Fruit fly (Drosophila melanogaster) whole organism, embryonic: ENCODE measurements around the gene CCHa2.

Experiments
- BEAF-32 ChIP-seq: fragments of 200-800 bp; sonication (Bioruptor generic); optimal IDR thresholded peaks from 3 replicates; lab custom pipeline; 2017; ENCODE audit warnings: missing biosample characterization, missing genetic modification characterization, mild to moderate bottlenecking, moderate library complexity, missing genetic modification reagents
- Bdp1 ChIP-seq: fragments of 200-800 bp; sonication (Bioruptor generic); optimal IDR thresholded peaks from 3 replicates; lab custom pipeline; 2016; ENCODE audit warnings: missing biosample characterization, missing genetic modification characterization
- CG1024 ChIP-seq: fragments of 200-800 bp; sonication (Bioruptor generic); IDR thresholded peaks from 2 replicates; pipeline ENCODE4 v1.3.6; 2022; ENCODE audit warnings: missing biosample characterization, missing genetic modification characterization
- CG10565 ChIP-seq: fragments of 200-800 bp; sonication (Bioruptor generic); optimal IDR thresholded peaks from 3 replicates; lab custom pipeline; 2016; ENCODE audit warnings: missing biosample characterization, mild to moderate bottlenecking, missing genetic modification characterization
- CG12155 ChIP-seq: fragments of 200-800 bp; sonication (Bioruptor generic); optimal IDR thresholded peaks from 3 replicates; lab custom pipeline; 2016; ENCODE audit warnings: missing biosample characterization, missing genetic modification characterization
- CG31388 ChIP-seq: fragments of 200-800 bp; sonication (Bioruptor generic); optimal IDR thresholded peaks from 2 replicates; lab custom pipeline; 2016; ENCODE audit warnings: missing biosample characterization, missing genetic modification characterization
- CG34376 ChIP-seq: fragments of 200-800 bp; sonication (Bioruptor generic); optimal IDR thresholded peaks from 2 replicates; lab custom pipeline; 2018; ENCODE audit warnings: missing biosample characterization, mild to moderate bottlenecking, missing genetic modification characterization
- CG4282 ChIP-seq: fragments of 200-800 bp; sonication (Bioruptor generic); optimal IDR thresholded peaks from 2 replicates; lab custom pipeline; 2016; ENCODE audit warnings: missing biosample characterization, missing genetic modification characterization
- CG8290 ChIP-seq, 3 experiments: fragments of 200-800 bp; sonication (Bioruptor generic); optimal IDR thresholded peaks; 2 replicates each; lab custom pipeline; 2016 to 2019; ENCODE audit warnings: missing biosample characterization in 3 of 3, missing genetic modification characterization in 3 of 3, mild to moderate bottlenecking in 2 of 3, moderate library complexity in 1 of 3
- CkIIα-i1 ChIP-seq: fragments of 200-800 bp; sonication (Bioruptor generic); IDR thresholded peaks from 2 replicates; pipeline ENCODE4 v1.3.6; 2022; ENCODE audit warnings: missing biosample characterization, missing genetic modification characterization
- CoRest ChIP-seq: fragments of 200-800 bp; sonication (Bioruptor generic); optimal IDR thresholded peaks from 3 replicates; lab custom pipeline; 2018; ENCODE audit warnings: missing biosample characterization, mild to moderate bottlenecking, missing genetic modification characterization, moderate library complexity
- Dad ChIP-seq: fragments of 200-800 bp; sonication (Bioruptor generic); optimal IDR thresholded peaks from 3 replicates; lab custom pipeline; 2016; ENCODE audit warnings: missing biosample characterization, missing genetic modification characterization
- Dfd ChIP-seq, 2 experiments: fragments of >200 bp; optimal IDR thresholded peaks; 2 replicates each; lab custom pipeline; 2017; ENCODE audit warnings: missing biosample characterization in 2 of 2, missing genetic modification characterization in 2 of 2
- Doc2 ChIP-seq: fragments of 200-800 bp; sonication (Bioruptor generic); IDR thresholded peaks from 2 replicates; pipeline ENCODE4 v1.3.6; 2022; ENCODE audit warnings: missing biosample characterization, missing genetic modification characterization
- E2f2 ChIP-seq: fragments of 200-800 bp; sonication (Bioruptor generic); IDR thresholded peaks from 2 replicates; pipeline ENCODE4 v1.3.6; 2022; ENCODE audit warnings: missing biosample characterization, missing genetic modification characterization
- HLH4C ChIP-seq: fragments of 200-800 bp; sonication (Bioruptor generic); IDR thresholded peaks from 3 replicates; pipeline ENCODE4 v1.3.6; 2022; ENCODE audit warnings: missing biosample characterization, missing genetic modification characterization; ENCODE audit not compliant: partially characterized antibody
- HmgZ ChIP-seq: fragments of 200-800 bp; sonication (Bioruptor generic); optimal IDR thresholded peaks from 2 replicates; lab custom pipeline; 2018; ENCODE audit warnings: missing biosample characterization, mild to moderate bottlenecking, missing genetic modification characterization
- Med ChIP-seq: fragments of 200-800 bp; sonication (Bioruptor generic); peaks from one replicate; lab custom pipeline; 2016; ENCODE audit warnings: missing biosample characterization, missing genetic modification characterization, mild to moderate bottlenecking, inconsistent platforms, moderate library complexity
- TFAM ChIP-seq: fragments of 200-800 bp; sonication (Bioruptor generic); optimal IDR thresholded peaks from 2 replicates; lab custom pipeline; 2017; ENCODE audit warnings: missing biosample characterization, missing genetic modification characterization, inconsistent platforms
- Usf ChIP-seq: fragments of 200-800 bp; sonication (Bioruptor generic); optimal IDR thresholded peaks from 2 replicates; lab custom pipeline; 2017; ENCODE audit warnings: missing genotype, missing biosample characterization, missing genetic modification characterization
- ac ChIP-seq: fragments of 200-800 bp; sonication (Bioruptor generic); optimal IDR thresholded peaks from 3 replicates; lab custom pipeline; 2017; ENCODE audit warnings: missing biosample characterization, mild to moderate bottlenecking, missing genetic modification characterization
- cato ChIP-seq: fragments of 200-800 bp; sonication (Bioruptor generic); optimal IDR thresholded peaks from 2 replicates; lab custom pipeline; 2016; ENCODE audit warnings: missing biosample characterization, missing genetic modification characterization, borderline replicate concordance
- chif ChIP-seq, 2 experiments: fragments of 200-800 bp; sonication (Bioruptor generic); optimal IDR thresholded peaks; 3 replicates each; lab custom pipeline; 2016; ENCODE audit warnings: missing biosample characterization in 2 of 2, missing genetic modification characterization in 2 of 2
- crp ChIP-seq, 2 experiments: fragments of 200-800 bp; sonication (Bioruptor generic); optimal IDR thresholded peaks; 2 replicates in 1 of 2; 3 replicates in 1 of 2; lab custom pipeline; 2017; ENCODE audit warnings: missing biosample characterization in 2 of 2, missing genetic modification characterization in 2 of 2, mild to moderate bottlenecking in 1 of 2, moderate library complexity in 1 of 2
- cwo ChIP-seq: fragments of 200-800 bp; sonication (Bioruptor generic); optimal IDR thresholded peaks from 3 replicates; lab custom pipeline; 2017; ENCODE audit warnings: missing biosample characterization, missing genetic modification characterization, mild to moderate bottlenecking, moderate library complexity, missing genetic modification reagents
- eve ChIP-seq, 2 experiments: fragments of >200 bp; optimal IDR thresholded peaks; 2 replicates each; lab custom pipeline; 2017; ENCODE audit warnings: missing biosample characterization in 2 of 2, missing genetic modification characterization in 2 of 2
- fd96Cb ChIP-seq: fragments of 200-800 bp; sonication (Bioruptor generic); optimal IDR thresholded peaks from 2 replicates; lab custom pipeline; 2018; ENCODE audit warnings: missing biosample characterization, mild to moderate bottlenecking, missing genetic modification characterization, moderate library complexity
- jigr1 ChIP-seq: fragments of 200-800 bp; sonication (Bioruptor generic); IDR thresholded peaks from 3 replicates; pipeline ENCODE4 v1.3.6; 2022; ENCODE audit warnings: missing biosample characterization, missing genetic modification characterization
- knrl ChIP-seq: fragments of 200-800 bp; sonication (Bioruptor generic); IDR thresholded peaks from 3 replicates; pipeline ENCODE4 v1.3.6; 2022; ENCODE audit warnings: missing biosample characterization, missing genetic modification characterization; ENCODE audit not compliant: partially characterized antibody
- lmd ChIP-seq: fragments of 200-800 bp; sonication (Bioruptor generic); IDR thresholded peaks from 2 replicates; pipeline ENCODE4 v1.3.6; 2022; ENCODE audit warnings: missing biosample characterization, missing genetic modification characterization
- pnt ChIP-seq: fragments of 200-800 bp; sonication (Bioruptor generic); optimal IDR thresholded peaks from 3 replicates; lab custom pipeline; 2016; ENCODE audit warnings: missing biosample characterization, missing genetic modification characterization
- ranshi ChIP-seq: fragments of 200-800 bp; sonication (Bioruptor generic); IDR thresholded peaks from 2 replicates; pipeline ENCODE4 v1.3.6; 2022; ENCODE audit warnings: missing biosample characterization, missing genetic modification characterization
- run ChIP-seq: fragments of 200-800 bp; sonication (Bioruptor generic); optimal IDR thresholded peaks from 3 replicates; lab custom pipeline; 2018; ENCODE audit warnings: missing biosample characterization, mild to moderate bottlenecking, missing genetic modification characterization
- scrt ChIP-seq: fragments of 200-800 bp; sonication (Bioruptor generic); optimal IDR thresholded peaks from 2 replicates; lab custom pipeline; 2018; ENCODE audit warnings: missing biosample characterization, mild to moderate bottlenecking, missing genetic modification characterization, moderate library complexity
- seq ChIP-seq: fragments of 200-800 bp; sonication (Bioruptor generic); IDR thresholded peaks from 2 replicates; pipeline ENCODE4 v1.3.6; 2022; ENCODE audit warnings: missing biosample characterization, missing genetic modification characterization
- sisA ChIP-seq: fragments of 200-800 bp; sonication (Bioruptor generic); IDR thresholded peaks from 2 replicates; pipeline ENCODE4 v1.3.6; 2022; ENCODE audit warnings: missing biosample characterization, missing genetic modification characterization
- so ChIP-seq: fragments of 200-800 bp; sonication (Bioruptor generic); IDR thresholded peaks from 3 replicates; pipeline ENCODE4 v1.3.6; 2022; ENCODE audit warnings: missing biosample characterization, missing genetic modification characterization
- sr ChIP-seq: fragments of 200-800 bp; sonication (Bioruptor generic); IDR thresholded peaks from 3 replicates; pipeline ENCODE4 v1.3.6; 2022; ENCODE audit warnings: missing biosample characterization, missing genetic modification characterization
- trh ChIP-seq: fragments of 200-800 bp; sonication (Bioruptor generic); optimal IDR thresholded peaks from 2 replicates; lab custom pipeline; 2016; ENCODE audit warnings: missing biosample characterization, missing genetic modification characterization
- twi ChIP-seq: fragments of 200-800 bp; optimal IDR thresholded peaks from 2 replicates; lab custom pipeline; 2019; ENCODE audit warnings: missing biosample characterization, mild to moderate bottlenecking, missing genetic modification characterization, moderate library complexity

The CCHa2 gene

DNA sequence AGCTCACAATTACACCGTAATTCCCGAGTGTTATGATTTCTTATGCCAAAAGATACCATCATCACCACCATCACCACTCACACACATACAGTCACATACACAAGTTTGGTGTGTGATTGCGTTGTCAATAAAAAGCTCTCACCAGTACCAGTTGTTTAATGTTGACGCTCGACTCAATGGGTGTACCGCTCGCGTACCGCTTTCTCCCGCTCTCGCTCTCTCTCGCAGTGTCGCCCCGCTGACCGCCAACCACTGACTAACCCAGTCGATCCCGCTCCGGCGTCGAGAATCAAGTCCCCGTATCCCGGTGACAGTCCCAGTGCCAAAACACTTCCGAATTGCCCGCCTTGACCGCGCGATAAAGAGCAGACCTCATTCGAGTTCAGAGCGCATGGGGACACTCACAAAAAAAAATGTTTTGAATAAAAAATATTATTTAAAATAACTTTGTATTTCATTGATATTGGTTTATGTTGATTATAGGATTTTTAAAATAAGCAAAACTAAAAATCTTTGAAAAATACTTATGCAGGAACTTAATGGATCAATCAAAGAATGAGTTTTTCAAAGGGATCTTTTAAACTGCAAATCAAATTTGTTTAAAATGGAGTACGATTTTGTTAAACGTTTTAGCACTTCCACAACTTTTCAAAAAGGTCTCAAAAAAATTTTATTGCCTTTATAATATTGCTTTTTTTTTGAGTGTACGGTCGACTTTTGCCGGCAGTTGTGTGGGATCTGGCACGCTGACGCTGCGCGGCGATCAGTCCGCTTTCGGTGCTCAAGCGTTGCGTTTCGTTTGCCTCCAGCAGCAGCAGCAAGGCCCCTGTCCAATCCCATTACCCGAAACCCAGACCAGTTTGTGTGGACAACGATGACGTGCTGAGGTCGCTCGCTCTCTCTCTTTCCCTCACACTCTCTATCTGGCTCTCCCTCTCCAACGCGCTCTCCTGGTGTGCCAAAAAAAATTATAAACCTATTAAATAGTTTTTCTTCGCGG, 30.5 kb downstream of the CCHa2 start, which contains the start of gene Dic1 (continued):
- TF ChIP-seq CG31388 (GFP tag; lab: Kevin White, UChicago) (peak; percentile 85), sisA (GFP tag; lab: Robert Waterston, UW) (peak; percentile 92), cwo (GFP tag; lab: Kevin White, UChicago) (peak; percentile 97), fd96Cb (tag; lab: Kevin White, UChicago) (peak; percentile 98), CG12155 (peak; percentile 95), ac (peak; percentile 74), twi (tag; lab: Kevin White, UChicago) (peak; percentile 89), trh (GFP tag; lab: Kevin White, UChicago) (peak; percentile 82), E2f2 (GFP tag; lab: Robert Waterston, UW) (peak; percentile 71), CoRest (peak; percentile 99), Usf (GFP tag; lab: Kevin White, UChicago) (peak; percentile 96), scrt (GFP tag; lab: Kevin White, UChicago) (peak; percentile 96), TFAM (GFP tag; lab: Kevin White, UChicago) (peak; percentile 65), run (tag; lab: Kevin White, UChicago) (peak; percentile 93)

DNA sequence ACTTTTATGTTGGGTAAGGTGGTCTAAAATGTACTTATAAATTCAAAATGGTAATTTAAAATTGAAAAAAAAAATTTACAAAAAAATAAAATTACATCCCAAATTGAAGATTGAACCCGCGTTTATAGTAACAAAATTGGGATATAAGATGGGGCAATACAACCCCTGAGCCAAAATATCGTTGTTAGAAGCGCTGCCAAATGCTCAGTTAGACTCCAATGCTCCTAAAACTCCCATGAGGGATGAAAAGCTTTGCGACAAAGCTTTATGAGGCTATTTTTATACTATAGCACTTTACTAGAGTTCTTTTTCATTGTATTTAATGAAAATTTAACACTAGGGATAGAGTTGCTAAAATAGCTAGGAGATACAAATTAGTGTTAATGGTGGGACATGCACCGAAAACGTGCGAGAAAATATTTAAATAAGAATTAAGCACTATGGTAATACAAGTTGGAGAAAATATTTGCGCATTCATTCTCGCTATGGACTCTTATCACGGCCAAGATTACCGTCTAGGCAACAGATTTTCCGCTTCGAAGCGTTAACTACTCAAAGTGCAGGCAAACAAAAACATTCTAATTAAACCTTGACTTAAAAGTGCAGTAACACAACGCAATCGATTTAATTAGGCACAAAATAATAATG, 31.5 kb downstream of the CCHa2 start:
- no peak for TF ChIP-seq CkIIα-i1
- TF ChIP-seq crp (GFP tag; optimal IDR thresholded peaks at IDR 0.05; lab: Kevin White, UChicago): no peak
- no peak for TF ChIP-seq CG10565 (GFP tag; lab: Kevin White, UChicago)
- TF ChIP-seq pnt (GFP tag; lab: Kevin White, UChicago): no peak
- TF ChIP-seq CG8290 (GFP tag; optimal IDR thresholded peaks at IDR 0.05; lab: Kevin White, UChicago): no peak
- TF ChIP-seq CG8290 (tag; optimal IDR thresholded peaks at IDR 0.05; lab: Kevin White, UChicago): no peak
- 0 out of 3 replicates have a peak, but pooled peaks have one; percentile 44 for TF ChIP-seq HLH4C
- TF ChIP-seq so: no peak
- no peak for TF ChIP-seq Doc2
- TF ChIP-seq seq (GFP tag; lab: Robert Waterston, UW): no peak
- peak; percentile 23 for TF ChIP-seq Med (GFP tag; lab: Kevin White, UChicago)
- TF ChIP-seq CG1024 (GFP tag; lab: Robert Waterston, UW): no peak
- TF ChIP-seq CG4282 (GFP tag; lab: Kevin White, UChicago): no peak
- no peak for TF ChIP-seq ranshi (GFP tag; lab: Robert Waterston, UW)
- TF ChIP-seq Bdp1 (GFP tag; lab: Kevin White, UChicago): peak; percentile 96
- TF ChIP-seq BEAF-32 (GFP tag; lab: Kevin White, UChicago): no peak
- no peak for TF ChIP-seq jigr1 (GFP tag; lab: Robert Waterston, UW)
- TF ChIP-seq chif (GFP tag; optimal IDR thresholded peaks at IDR 0.05; lab: Kevin White, UChicago): no peak
- TF ChIP-seq HmgZ (tag; lab: Kevin White, UChicago): no peak
- no peak for TF ChIP-seq lmd (GFP tag; lab: Robert Waterston, UW)
- TF ChIP-seq eve (GFP tag; optimal IDR thresholded peaks at IDR 0.05; lab: Kevin White, UChicago): peak in 1 of 2 experiments; percentile 80
- no peak for TF ChIP-seq Dfd (GFP tag; optimal IDR thresholded peaks at IDR 0.05; lab: Kevin White, UChicago)
- TF ChIP-seq cato (GFP tag; lab: Kevin White, UChicago): no peak
- no peak for TF ChIP-seq CG34376 (GFP tag; lab: Kevin White, UChicago)
- TF ChIP-seq knrl (GFP tag; lab: Robert Waterston, UW): no peak
- TF ChIP-seq Dad (GFP tag; lab: Kevin White, UChicago): no peak
- no peak for TF ChIP-seq sr (GFP tag; lab: Robert Waterston, UW)
